Fruit fly (Drosophila melanogaster): ENCODE data around the gene Ork1.

Ork1 gene

DNA sequence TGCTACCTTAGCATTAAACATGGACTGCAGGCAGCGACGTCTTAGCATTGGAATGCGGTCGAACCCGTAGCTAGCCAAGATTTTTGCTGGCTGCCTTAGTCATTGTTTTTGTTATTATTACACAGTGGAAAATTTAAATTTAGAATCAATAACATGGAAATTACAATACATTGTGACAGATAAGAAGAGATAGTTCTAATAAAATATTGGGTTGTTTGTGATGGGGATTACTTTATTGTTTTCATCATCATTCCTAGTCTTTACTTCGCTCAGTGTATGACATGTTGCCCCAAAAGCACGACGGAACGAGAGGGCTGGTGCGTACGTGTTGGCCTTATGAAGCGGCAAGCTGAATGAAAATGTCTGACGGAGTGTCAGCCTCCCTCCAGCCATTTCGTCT lies 45.5 kb upstream of the Ork1 start (continued):
- TF ChIP-seq Six4 (GFP tag; optimal IDR thresholded peaks at IDR 0.05) = peak; percentile 79
- TF ChIP-seq sc (optimal IDR thresholded peaks at IDR 0.05) = no peak
- peak; percentile 16 for TF ChIP-seq sc (GFP tag; optimal IDR thresholded peaks at IDR 0.05)
- peak; percentile 74; the same call in 2 of the 3 replicates for TF ChIP-seq Dbx (GFP tag; IDR thresholded peaks at IDR 0.05)
- peak; percentile 74 for TF ChIP-seq sug (tag; optimal IDR thresholded peaks at IDR 0.05)
- peak; percentile 88 for TF ChIP-seq CG1603 (tag; optimal IDR thresholded peaks at IDR 0.05)
- TF ChIP-seq CG6654 (GFP tag; optimal IDR thresholded peaks at IDR 0.05) = peak; percentile 40
- TF ChIP-seq dati (GFP tag; IDR thresholded peaks at IDR 0.05) = peak; percentile 65
- peak; percentile 89 for TF ChIP-seq ttk (GFP tag; IDR thresholded peaks at IDR 0.05)
- peak; percentile 80 for TF ChIP-seq Hsf (GFP tag; optimal IDR thresholded peaks at IDR 0.05)
- peak in 1 of 2 experiments; percentile 16 for TF ChIP-seq crp (GFP tag; optimal IDR thresholded peaks at IDR 0.05)
- peak; percentile 91 for TF ChIP-seq Awh (GFP tag; IDR thresholded peaks at IDR 0.05)
- peak; percentile 68 for TF ChIP-seq toy (GFP tag; IDR thresholded peaks at IDR 0.05)
- TF ChIP-seq chm (GFP tag; IDR thresholded peaks at IDR 0.05) = peak; percentile 63; the same call in 1 of the 2 replicates
- TF ChIP-seq CG14667 (GFP tag; IDR thresholded peaks at IDR 0.05) = peak; percentile 77
- TF ChIP-seq Oli (tag; optimal IDR thresholded peaks at IDR 0.05) = peak; percentile 88
- peak; percentile 89 for TF ChIP-seq CG12391 (tag; optimal IDR thresholded peaks at IDR 0.05)
- peak; percentile 63 for TF ChIP-seq jing (GFP tag; optimal IDR thresholded peaks at IDR 0.05)
- TF ChIP-seq row (GFP tag; IDR thresholded peaks at IDR 0.05) = peak; percentile 84
- peak; percentile 82 for TF ChIP-seq CG12219 (GFP tag; optimal IDR thresholded peaks at IDR 0.05)
- TF ChIP-seq Ptx1 (GFP tag; IDR thresholded peaks at IDR 0.05) = peak; percentile 86
- peak in 1 of 2 experiments; percentile 89 for TF ChIP-seq bsh (GFP tag; optimal IDR thresholded peaks at IDR 0.05)
- TF ChIP-seq inv (GFP tag; IDR thresholded peaks at IDR 0.05; ENCODE audit: partially characterized antibody) = no peak
- TF ChIP-seq CG12769 (tag; optimal IDR thresholded peaks at IDR 0.05) = peak; percentile 93
- peak; percentile 80 for TF ChIP-seq Atf6 (GFP tag; IDR thresholded peaks at IDR 0.05)
- TF ChIP-seq twi (tag; optimal IDR thresholded peaks at IDR 0.05) = peak; percentile 49
- peak; percentile 77 for TF ChIP-seq scrt (GFP tag; optimal IDR thresholded peaks at IDR 0.05)
- TF ChIP-seq wor (GFP tag; IDR thresholded peaks at IDR 0.05) = peak; percentile 78
- peak; percentile 78 for TF ChIP-seq Asciz (GFP tag; optimal IDR thresholded peaks at IDR 0.05)
- peak; percentile 87 for TF ChIP-seq Fer1 (GFP tag; optimal IDR thresholded peaks at IDR 0.05)
- TF ChIP-seq CG7963 (GFP tag; IDR thresholded peaks at IDR 0.05; ENCODE audit: partially characterized antibody) = no peak
- TF ChIP-seq Dfd (GFP tag; optimal IDR thresholded peaks at IDR 0.05) = no peak
- TF ChIP-seq CG16779 (GFP tag; IDR thresholded peaks at IDR 0.05) = peak; percentile 50; the same call in 1 of the 2 replicates
- no peak for TF ChIP-seq mld (GFP tag; IDR thresholded peaks at IDR 0.05; ENCODE audit: partially characterized antibody)
- no peak for TF ChIP-seq CG7745 (tag; optimal IDR thresholded peaks at IDR 0.05)
- TF ChIP-seq CG10366 (GFP tag; IDR thresholded peaks at IDR 0.05) = peak; percentile 86
- TF ChIP-seq CG13287 (GFP tag; IDR thresholded peaks at IDR 0.05; ENCODE audit: partially characterized antibody) = no peak
- TF ChIP-seq tna (GFP tag; IDR thresholded peaks at IDR 0.05; ENCODE audit: partially characterized antibody) = no peak
- peak; percentile 70; the same call in 1 of the 2 replicates for TF ChIP-seq CG1024 (GFP tag; IDR thresholded peaks at IDR 0.05)
- peak; percentile 76 for TF ChIP-seq Camta (GFP tag; optimal IDR thresholded peaks at IDR 0.05)
- TF ChIP-seq az2 (GFP tag; optimal IDR thresholded peaks at IDR 0.05) = peak; percentile 79
- peak; percentile 58 for TF ChIP-seq btn (GFP tag; optimal IDR thresholded peaks at IDR 0.05)
- TF ChIP-seq CG11085 (GFP tag; IDR thresholded peaks at IDR 0.05) = peak; percentile 62
- TF ChIP-seq CG30403 (GFP tag; optimal IDR thresholded peaks at IDR 0.05) = peak; percentile 88
- TF ChIP-seq chinmo (GFP tag; IDR thresholded peaks at IDR 0.05; ENCODE audit: partially characterized antibody) = no peak
- peak; percentile 53 for TF ChIP-seq NC2β (GFP tag; optimal IDR thresholded peaks at IDR 0.05)
- TF ChIP-seq bigmax (GFP tag; optimal IDR thresholded peaks at IDR 0.05) = no peak
- TF ChIP-seq bowl (GFP tag; IDR thresholded peaks at IDR 0.05) = peak; percentile 76
- TF ChIP-seq CG10979 (tag; optimal IDR thresholded peaks at IDR 0.05) = peak; percentile 82
- TF ChIP-seq sens (GFP tag) = peak; percentile 96
- TF ChIP-seq CG12104 (GFP tag; optimal IDR thresholded peaks at IDR 0.05) = peak; percentile 77

All from whole organism, embryonic.